Fruit fly (Drosophila melanogaster) whole organism, pupa: Measurements from ENCODE around the gene CG18764.

Source experiments
- CG10348 ChIP-seq: fragments of 200-800 bp; sonication (Bioruptor generic); IDR thresholded peaks from 2 replicates; pipeline ENCODE4 v1.3.6; 2022; ENCODE audit warnings: missing biosample characterization, missing genetic modification characterization
- CG12605 ChIP-seq: fragments of 200-800 bp; sonication (Bioruptor generic); IDR thresholded peaks from 2 replicates; pipeline ENCODE4 v1.3.6; 2022; ENCODE audit warnings: missing biosample characterization, missing genetic modification characterization
- CG13204 ChIP-seq: fragments of 200-800 bp; sonication (Bioruptor generic); optimal IDR thresholded peaks from 2 replicates; lab custom pipeline; 2018; ENCODE audit warnings: missing biosample characterization, mild to moderate bottlenecking, missing genetic modification characterization, moderate library complexity
- CG14655 ChIP-seq: fragments of 200-800 bp; sonication (Bioruptor generic); optimal IDR thresholded peaks from 3 replicates; lab custom pipeline; 2017; ENCODE audit warnings: mild to moderate bottlenecking, missing biosample characterization, missing genetic modification reagents, missing genetic modification characterization
- CG15710 ChIP-seq: fragments of 200-800 bp; sonication (Bioruptor generic); optimal IDR thresholded peaks from 2 replicates; lab custom pipeline; 2018; ENCODE audit warnings: missing biosample characterization, mild to moderate bottlenecking, missing genetic modification characterization, moderate library complexity
- CG17806 ChIP-seq: fragments of 200-800 bp; sonication (Bioruptor generic); optimal IDR thresholded peaks from 2 replicates; lab custom pipeline; 2018; ENCODE audit warnings: missing biosample characterization, mild to moderate bottlenecking, missing genetic modification characterization, moderate library complexity
- CG32121 ChIP-seq: fragments of 200-800 bp; sonication (Bioruptor generic); IDR thresholded peaks from 2 replicates; pipeline ENCODE4 v1.3.6; 2022; ENCODE audit warnings: missing biosample characterization, missing genetic modification characterization
- CG34367 ChIP-seq: fragments of 200-800 bp; sonication (Bioruptor generic); optimal IDR thresholded peaks from 2 replicates; lab custom pipeline; 2018; ENCODE audit warnings: missing biosample characterization, mild to moderate bottlenecking, missing genetic modification characterization
- CG4496 ChIP-seq: fragments of 200-800 bp; sonication (Bioruptor generic); IDR thresholded peaks from 3 replicates; pipeline ENCODE4 v1.3.6; 2022; ENCODE audit warnings: missing biosample characterization, missing genetic modification characterization
- CG8159 ChIP-seq: fragments of 200-800 bp; sonication (Bioruptor generic); optimal IDR thresholded peaks from 3 replicates; lab custom pipeline; 2018; ENCODE audit warnings: missing biosample characterization, mild to moderate bottlenecking, missing genetic modification characterization, moderate library complexity
- CG8301 ChIP-seq: fragments of 200-800 bp; sonication (Bioruptor generic); optimal IDR thresholded peaks from 2 replicates; lab custom pipeline; 2018; ENCODE audit warnings: missing biosample characterization, mild to moderate bottlenecking, missing genetic modification characterization
- CG9948 ChIP-seq: fragments of 200-800 bp; sonication (Bioruptor generic); optimal IDR thresholded peaks from 2 replicates; lab custom pipeline; 2018; ENCODE audit warnings: missing biosample characterization, mild to moderate bottlenecking, missing genetic modification characterization, moderate library complexity
- D1 ChIP-seq: fragments of 200-800 bp; sonication (Bioruptor generic); optimal IDR thresholded peaks from 2 replicates; lab custom pipeline; 2018; ENCODE audit warnings: missing biosample characterization, mild to moderate bottlenecking, missing genetic modification characterization, moderate library complexity
- EcR ChIP-seq: fragments of 200-800 bp; sonication (Bioruptor generic); optimal IDR thresholded peaks from 3 replicates; lab custom pipeline; 2019; ENCODE audit warnings: missing biosample characterization, missing genetic modification characterization, mild to moderate bottlenecking, moderate library complexity, missing genetic modification reagents
- Ets98B ChIP-seq: fragments of 200-800 bp; sonication (Bioruptor generic); IDR thresholded peaks from 2 replicates; pipeline ENCODE4 v1.3.6; 2022; ENCODE audit warnings: missing biosample characterization, missing genetic modification characterization
- Pif1A ChIP-seq: fragments of 200-800 bp; sonication (Bioruptor generic); optimal IDR thresholded peaks from 3 replicates; lab custom pipeline; 2016; ENCODE audit warnings: missing biosample characterization, missing genetic modification characterization
- Pif1B ChIP-seq: fragments of 200-800 bp; sonication (Bioruptor generic); optimal IDR thresholded peaks from 3 replicates; lab custom pipeline; 2016; ENCODE audit warnings: missing biosample characterization, missing genetic modification characterization
- Snoo ChIP-seq: fragments of 200-800 bp; sonication (Bioruptor generic); optimal IDR thresholded peaks from 3 replicates; lab custom pipeline; 2017; ENCODE audit warnings: missing biosample characterization, mild to moderate bottlenecking, missing genetic modification characterization, inconsistent platforms
- fd96Ca ChIP-seq: fragments of 200-800 bp; sonication (Bioruptor generic); IDR thresholded peaks from 3 replicates; pipeline ENCODE4 v1.3.6; 2022; ENCODE audit warnings: missing biosample characterization, missing genetic modification characterization
- gl ChIP-seq: fragments of 200-800 bp; sonication (Bioruptor generic); optimal IDR thresholded peaks from 2 replicates; lab custom pipeline; 2018; ENCODE audit warnings: missing biosample characterization, mild to moderate bottlenecking, missing genetic modification characterization
- rn ChIP-seq: fragments of 200-800 bp; sonication (Bioruptor generic); IDR thresholded peaks from 2 replicates; pipeline ENCODE4 v1.3.6; 2022; ENCODE audit warnings: missing biosample characterization, missing genetic modification characterization

CG18764 gene

dm6 chr3R:11648356-11649355 lies 22.0 kb downstream of the CG18764 start:
- peak; percentile 59 for TF ChIP-seq EcR (GFP tag; lab: Kevin White, UChicago)
- 0 out of 3 replicates have a peak, but pooled peaks have one; percentile 9 for TF ChIP-seq fd96Ca (GFP tag; lab: Robert Waterston, UW)
- no peak for TF ChIP-seq CG17806

- TF ChIP-seq Ets98B (GFP tag; lab: Robert Waterston, UW): peak; percentile 90
- TF ChIP-seq CG12605: peak; percentile 76
- peak; percentile 64 for TF ChIP-seq CG34367
- TF ChIP-seq CG15710: peak; percentile 81
- no peak for TF ChIP-seq D1
- peak; percentile 72 for TF ChIP-seq CG17806
- peak; percentile 82 for TF ChIP-seq Pif1A (GFP tag; lab: Kevin White, UChicago)
- TF ChIP-seq CG32121: peak; percentile 90
- no peak for TF ChIP-seq gl (tag; lab: Kevin White, UChicago)
- peak; percentile 92 for TF ChIP-seq fd96Ca (GFP tag; lab: Robert Waterston, UW)
- TF ChIP-seq CG13204: peak; percentile 35
- TF ChIP-seq CG8301 (tag; lab: Kevin White, UChicago): peak; percentile 70
- peak; percentile 77 for TF ChIP-seq CG14655
- TF ChIP-seq CG9948 (tag; lab: Kevin White, UChicago): peak; percentile 68
- TF ChIP-seq Snoo: peak; percentile 79
- TF ChIP-seq rn (GFP tag; lab: Robert Waterston, UW): peak; percentile 80
- peak; percentile 94 for TF ChIP-seq CG4496 (GFP tag; lab: Robert Waterston, UW)
- TF ChIP-seq EcR (GFP tag; lab: Kevin White, UChicago): no peak
- TF ChIP-seq CG8159 (tag; lab: Kevin White, UChicago): peak; percentile 76
- TF ChIP-seq Pif1B (GFP tag; lab: Kevin White, UChicago): peak; percentile 67
- TF ChIP-seq CG10348: peak; percentile 87
Measured at dm6 chr3R:11649449-11649848, 22.8 kb downstream of the CG18764 start.

- TF ChIP-seq CG17806 (peak; percentile 20), CG15710 (peak; percentile 45), gl (tag; lab: Kevin White, UChicago) (no peak), CG13204 (no peak), CG8301 (tag; lab: Kevin White, UChicago) (peak; percentile 8), rn (GFP tag; lab: Robert Waterston, UW) (no peak), CG12605 (no peak), Ets98B (GFP tag; lab: Robert Waterston, UW) (no peak), CG10348 (no peak), CG9948 (tag; lab: Kevin White, UChicago) (peak; percentile 24), CG14655 (peak; percentile 15), CG4496 (GFP tag; lab: Robert Waterston, UW) (0 out of 3 replicates have a peak, but pooled peaks have one; percentile 39), EcR (GFP tag; lab: Kevin White, UChicago) (no peak), Snoo (no peak), Pif1B (GFP tag; lab: Kevin White, UChicago) (peak; percentile 6), D1 (no peak), CG32121 (no peak; the same call in 1 of the 2 replicates), Pif1A (GFP tag; lab: Kevin White, UChicago) (peak; percentile 23), CG8159 (tag; lab: Kevin White, UChicago) (peak; percentile 53), fd96Ca (GFP tag; lab: Robert Waterston, UW) (0 out of 3 replicates have a peak, but pooled peaks have one; percentile 18), CG34367 (peak; percentile 26)
Measured at dm6 chr3R:11650105-11651039, 23.7 kb downstream of the CG18764 start, which contains the start of the genes Csk and Elp1. TSS of gene Csk (minus strand) at chr3R:11650706. TSS of gene Elp1 (plus strand) at chr3R:11650971.

DNA sequence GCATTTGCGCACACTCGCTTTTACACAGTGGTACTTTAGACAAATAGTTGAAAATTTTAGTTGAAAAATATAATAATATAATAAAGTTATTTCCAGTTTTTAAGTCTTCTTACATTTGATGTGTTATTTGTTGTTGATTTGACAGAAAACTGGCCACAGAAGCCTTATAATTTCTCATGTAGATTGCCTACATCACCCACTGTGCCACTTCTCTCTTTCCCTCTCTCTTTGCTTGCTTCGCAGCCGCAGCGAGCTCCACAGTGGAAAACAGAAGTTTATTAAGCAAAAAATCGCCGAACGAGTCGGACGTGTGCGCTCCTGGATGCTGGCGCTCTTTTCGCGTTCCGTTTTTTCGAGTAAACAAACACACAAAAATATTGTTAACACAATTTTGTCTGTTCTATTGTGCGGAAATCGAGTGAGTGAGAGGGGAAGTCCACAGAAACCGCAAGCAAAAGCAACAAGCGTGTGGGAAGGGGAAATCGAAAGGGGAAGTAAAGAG lies 29.2 kb downstream of the CG18764 start, which contains the start of gene CG42327:
Gene CG42327 (plus strand): TSS at position 277 of the 502 bp plus-strand sequence.
- TF ChIP-seq CG34367 (peak; percentile 91), CG13204 (peak; percentile 70), CG15710 (peak; percentile 85), rn (GFP tag; lab: Robert Waterston, UW) (peak; percentile 89), D1 (peak; percentile 88), Ets98B (GFP tag; lab: Robert Waterston, UW) (peak; percentile 98), gl (tag; lab: Kevin White, UChicago) (peak; percentile 80), CG8159 (tag; lab: Kevin White, UChicago) (peak; percentile 91), EcR (GFP tag; lab: Kevin White, UChicago) (peak; percentile 11), CG9948 (tag; lab: Kevin White, UChicago) (peak; percentile 92), Pif1A (GFP tag; lab: Kevin White, UChicago) (peak; percentile 95), CG10348 (peak; percentile 63), CG14655 (peak; percentile 97), fd96Ca (GFP tag; lab: Robert Waterston, UW) (peak; percentile 97), Snoo (peak; percentile 93), CG12605 (peak; percentile 97), CG8301 (tag; lab: Kevin White, UChicago) (peak; percentile 96), Pif1B (GFP tag; lab: Kevin White, UChicago) (peak; percentile 97), CG4496 (GFP tag; lab: Robert Waterston, UW) (peak; percentile 98), CG17806 (peak; percentile 95), CG32121 (peak; percentile 98)
